Worm (Caenorhabditis elegans): Measurements from ENCODE around the gene lgc-55.

lgc-55 gene

ce11 chrV:20034912-20035311, 12.1 kb downstream of the lgc-55 start:
- TF ChIP-seq fos-1 (tag; optimal IDR thresholded peaks at IDR 0.05) (no peak), efl-1 (optimal IDR thresholded peaks at IDR 0.05) (no peak), efl-1 (GFP tag; optimal IDR thresholded peaks at IDR 0.05 in 1 of 2) (peak in 1 of 2 experiments; percentile 66), nhr-85 (tag) (peak; percentile 78), grh-1 (GFP tag; IDR thresholded peaks at IDR 0.05) (peak; percentile 42), lin-35 (GFP tag; optimal IDR thresholded peaks at IDR 0.05) (no peak), lin-39 (tag; optimal IDR thresholded peaks at IDR 0.05) (no peak), ceh-82 (tag; optimal IDR thresholded peaks at IDR 0.05) (no peak)

- peak; percentile 21 for TF ChIP-seq nhr-85 (tag)
- TF ChIP-seq ets-5 (GFP tag; IDR thresholded peaks at IDR 0.05) = no peak
Measured at ce11 chrV:20037287-20037686, 14.4 kb downstream of the lgc-55 start, which contains the start of gene Y113G7A.16. Gene Y113G7A.16 (plus strand): TSS chrV:20037587.

DNA sequence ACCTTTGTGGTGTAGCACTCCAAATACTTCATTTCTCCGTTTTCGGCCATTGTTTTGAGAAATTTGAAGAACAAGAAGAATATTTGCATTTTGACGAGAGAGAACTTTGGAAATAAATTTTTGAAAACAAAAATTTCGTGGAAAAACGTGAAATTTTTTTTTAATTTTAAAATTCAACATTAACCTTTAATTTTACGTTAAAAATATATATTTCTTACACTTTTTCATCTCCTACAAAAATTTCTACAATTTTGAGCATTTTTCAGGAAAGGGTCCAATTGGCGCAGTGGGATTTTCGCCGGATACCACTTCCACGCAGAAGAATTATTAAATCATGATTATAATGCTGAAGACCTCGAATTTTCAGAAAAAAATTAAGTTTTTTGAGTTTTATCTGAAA, 24.5 kb downstream of the lgc-55 start, which contains the start of gene spe-19:
Gene spe-19, minus strand, starts transcription at position 101 of the 400 bp plus-strand sequence.
- TF ChIP-seq vab-15 (tag; optimal IDR thresholded peaks at IDR 0.05) (no peak), efl-3 (GFP tag; optimal IDR thresholded peaks at IDR 0.05) (no peak), fkh-10 (GFP tag; optimal IDR thresholded peaks at IDR 0.05) (no peak), zag-1 (tag; optimal IDR thresholded peaks at IDR 0.05) (no peak), F16B12.6 (tag; optimal IDR thresholded peaks at IDR 0.05) (no peak), pax-3 (tag; optimal IDR thresholded peaks at IDR 0.05) (no peak), blmp-1 (tag; optimal IDR thresholded peaks at IDR 0.05) (no peak), ceh-63 (GFP tag; optimal IDR thresholded peaks at IDR 0.05) (no peak), isw-1 (GFP tag; IDR thresholded peaks at IDR 0.05) (no peak), ceh-90 (tag; optimal IDR thresholded peaks at IDR 0.05) (no peak), unc-62 (GFP tag; optimal IDR thresholded peaks at IDR 0.05) (no peak)

DNA sequence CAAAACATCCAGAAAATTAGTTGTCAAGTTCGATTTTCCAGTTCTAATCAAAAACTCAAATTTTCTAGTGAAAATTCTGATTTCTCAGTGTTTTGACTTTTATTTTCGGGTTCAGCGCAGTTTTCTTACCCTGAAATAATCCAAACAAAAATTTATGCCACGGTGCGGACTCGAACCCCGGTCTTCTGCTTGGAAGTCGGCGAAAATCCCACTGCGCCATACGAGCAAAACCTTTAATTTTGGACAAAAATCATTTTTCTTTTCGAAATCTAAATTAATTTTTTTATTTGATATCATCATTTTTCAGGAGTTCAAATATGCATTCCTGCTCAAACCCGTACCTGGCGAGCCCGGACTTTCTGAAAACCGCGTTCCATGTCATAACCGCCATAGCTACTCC, 26.2 kb downstream of the lgc-55 start, which contains the start of gene srh-233:
Gene srh-233, plus strand, starts transcription at position 301 of the 400 bp plus-strand sequence.
- TF ChIP-seq nhr-77 (tag; optimal IDR thresholded peaks at IDR 0.05) (no peak), nhr-84 (tag; optimal IDR thresholded peaks at IDR 0.05) (no peak), unc-30 (tag; optimal IDR thresholded peaks at IDR 0.05) (no peak), egl-13 (tag; optimal IDR thresholded peaks at IDR 0.05) (no peak), C16A3.4 (tag; optimal IDR thresholded peaks at IDR 0.05) (no peak), unc-86 (tag; optimal IDR thresholded peaks at IDR 0.05) (no peak)

DNA sequence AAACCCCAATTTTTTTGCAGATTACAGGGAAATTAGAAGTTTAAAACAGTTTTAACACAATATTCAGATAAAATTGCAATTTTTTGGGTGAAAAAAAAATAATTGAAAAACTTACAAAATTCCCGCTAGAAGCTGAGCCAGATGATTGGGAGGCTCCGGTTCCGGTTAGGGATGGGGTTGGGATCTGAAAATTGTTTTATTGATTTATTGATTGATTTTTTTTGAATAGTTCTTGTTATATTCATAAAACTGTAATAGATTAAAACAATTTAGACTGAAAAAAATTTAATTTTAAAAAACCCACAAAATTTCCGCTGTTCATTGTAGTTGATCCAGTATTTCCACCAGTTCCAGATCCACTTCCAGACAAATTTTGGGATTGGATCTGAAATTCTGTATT, 36.5 kb downstream of the lgc-55 start:
- no peak for TF ChIP-seq nhr-20 (tag; optimal IDR thresholded peaks at IDR 0.05)
- TF ChIP-seq efl-1 (optimal IDR thresholded peaks at IDR 0.05) = no peak
- peak in 1 of 2 experiments; percentile 5 for TF ChIP-seq efl-1 (GFP tag; optimal IDR thresholded peaks at IDR 0.05 in 1 of 2)
- TF ChIP-seq nhr-11 (tag; optimal IDR thresholded peaks at IDR 0.05) = no peak
- no peak for TF ChIP-seq nhr-76 (tag; optimal IDR thresholded peaks at IDR 0.05)

DNA sequence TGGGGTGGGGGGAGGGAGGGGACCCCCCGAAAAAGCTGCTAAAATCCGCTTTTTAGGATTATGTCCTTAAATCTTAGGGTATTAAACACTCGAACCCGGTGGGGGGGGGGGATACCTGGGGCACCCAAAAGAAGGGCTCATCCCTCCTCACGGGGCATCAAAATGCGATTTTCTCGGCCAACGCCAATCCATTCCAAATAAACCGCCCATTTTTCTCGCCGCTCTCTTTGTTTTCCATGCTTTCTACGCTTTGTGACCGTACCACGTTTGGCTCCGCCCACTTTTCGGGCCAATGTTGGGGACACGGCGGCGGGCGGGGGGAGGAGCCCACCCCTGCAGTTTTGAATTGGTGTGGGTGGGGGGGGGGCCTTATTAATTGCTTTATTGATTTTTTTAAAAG, 38.7 kb downstream of the lgc-55 start:
- no peak for TF ChIP-seq lin-39 (tag; optimal IDR thresholded peaks at IDR 0.05)
- 0 out of 2 replicates have a peak, but pooled peaks have one; percentile 20 for TF ChIP-seq grh-1 (GFP tag; IDR thresholded peaks at IDR 0.05)
- no peak for TF ChIP-seq mdl-1 (tag; optimal IDR thresholded peaks at IDR 0.05)
- no peak for TF ChIP-seq lin-13 (GFP tag; optimal IDR thresholded peaks at IDR 0.05)
- no peak for TF ChIP-seq hlh-17 (GFP tag; optimal IDR thresholded peaks at IDR 0.05; ENCODE audit: borderline replicate concordance)
- TF ChIP-seq nhr-47 (tag; optimal IDR thresholded peaks at IDR 0.05) = no peak
- peak; percentile 61 for TF ChIP-seq nhr-85 (tag)
- no peak for TF ChIP-seq lin-15B (tag; optimal IDR thresholded peaks at IDR 0.05)
- TF ChIP-seq nhr-90 (tag; optimal IDR thresholded peaks at IDR 0.05; ENCODE audit: poor library complexity) = no peak
- TF ChIP-seq hlh-4 (tag; optimal IDR thresholded peaks at IDR 0.05) = no peak
- no peak for TF ChIP-seq fkh-4 (tag; optimal IDR thresholded peaks at IDR 0.05; ENCODE audit: borderline replicate concordance)
- TF ChIP-seq fkh-8 (tag; optimal IDR thresholded peaks at IDR 0.05) = no peak
- no peak for TF ChIP-seq unc-98 (GFP tag; IDR thresholded peaks at IDR 0.05)
- 0 out of 2 replicates have a peak, but pooled peaks have one; percentile 11 for TF ChIP-seq nhr-19 (GFP tag; conservative IDR thresholded peaks at IDR 0.05)
- TF ChIP-seq vab-15 (tag; optimal IDR thresholded peaks at IDR 0.05) = no peak
- no peak for TF ChIP-seq unc-30 (tag; optimal IDR thresholded peaks at IDR 0.05)
- no peak for TF ChIP-seq nhr-20 (tag; optimal IDR thresholded peaks at IDR 0.05)
- TF ChIP-seq blmp-1 (tag; optimal IDR thresholded peaks at IDR 0.05) = no peak
- TF ChIP-seq zip-4 (GFP tag; optimal IDR thresholded peaks at IDR 0.05) = no peak
- TF ChIP-seq ceh-88 (GFP tag; IDR thresholded peaks at IDR 0.05) = no peak
- TF ChIP-seq alr-1 (tag; optimal IDR thresholded peaks at IDR 0.05; ENCODE audit: borderline replicate concordance) = no peak
- no peak for TF ChIP-seq nhr-77 (tag; optimal IDR thresholded peaks at IDR 0.05)
- TF ChIP-seq tlp-1 (tag; optimal IDR thresholded peaks at IDR 0.05) = no peak
